Worm (Caenorhabditis elegans): ENCODE data around the gene let-413.

- no peak for TF ChIP-seq lir-1 (GFP tag; conservative IDR thresholded peaks at IDR 0.05)
- no peak for TF ChIP-seq ceh-91 (GFP tag; IDR thresholded peaks at IDR 0.05)
- TF ChIP-seq ZK185.1 (tag; optimal IDR thresholded peaks at IDR 0.05; ENCODE audit: poor library complexity, severe bottlenecking), result no peak
- TF ChIP-seq nfya-1 (tag; optimal IDR thresholded peaks at IDR 0.05; ENCODE audit: borderline replicate concordance, insufficient read depth), result no peak
- TF ChIP-seq hlh-26 (GFP tag; conservative IDR thresholded peaks at IDR 0.05), result no peak
- no peak for TF ChIP-seq C17E4.6 (GFP tag; IDR thresholded peaks at IDR 0.05)
- no peak for TF ChIP-seq let-607 (tag; optimal IDR thresholded peaks at IDR 0.05)
- TF ChIP-seq aptf-3 (GFP tag; IDR thresholded peaks at IDR 0.05), result no peak
- TF ChIP-seq unc-62 (GFP tag; optimal IDR thresholded peaks at IDR 0.05), result no peak
These were observed 48.9 kb downstream of the let-413 start, which contains the start of gene srsx-5 for ce11 chrV:7928660-7929059.
